Worm (Caenorhabditis elegans) whole organism, L3 larva: ENCODE results near the gene Y17G7B.8.

Source experiments
- R02D3.7 ChIP-seq: fragments of 150-350 bp; optimal IDR thresholded peaks from 2 replicates; lab custom pipeline; 2014; ENCODE audit warnings: missing biosample characterization, missing genetic modification characterization
- aly-2 ChIP-seq: fragments of 150-350 bp; optimal IDR thresholded peaks from 2 replicates; lab custom pipeline; 2014; ENCODE audit warnings: missing biosample characterization, missing genetic modification characterization
- ama-1 ChIP-seq: fragments of 150-350 bp; optimal IDR thresholded peaks from 2 replicates; lab custom pipeline; 2018
- ceh-28 ChIP-seq: fragments of 150-350 bp; optimal IDR thresholded peaks from 2 replicates; lab custom pipeline; 2014; ENCODE audit warnings: missing biosample characterization, missing genetic modification reagents, missing genetic modification characterization
- daf-12 ChIP-seq: fragments of 150-350 bp; optimal IDR thresholded peaks from 2 replicates; lab custom pipeline; 2014; ENCODE audit warnings: missing biosample characterization, missing genetic modification reagents, missing genetic modification characterization
- egl-27 ChIP-seq: sonication (generic microtip); optimal IDR thresholded peaks from 4 replicates; lab custom pipeline; 2017; ENCODE audit warnings: missing biosample characterization, missing genetic modification reagents, missing genetic modification characterization
- egl-5 ChIP-seq: fragments of 150-350 bp; optimal IDR thresholded peaks from 2 replicates; lab custom pipeline; 2017; ENCODE audit warnings: missing biosample characterization, missing genetic modification reagents, missing genetic modification characterization, inconsistent platforms
- elt-1 ChIP-seq: fragments of 150-350 bp; optimal IDR thresholded peaks from 2 replicates; lab custom pipeline; 2014; ENCODE audit warnings: missing biosample characterization, missing genetic modification characterization
- elt-2 ChIP-seq: sonication (generic microtip); optimal IDR thresholded peaks from 2 replicates; lab custom pipeline; 2016; ENCODE audit warnings: missing genetic modification reagents, mild to moderate bottlenecking, missing genetic modification characterization, missing compliant biosample characterization
- elt-3 ChIP-seq, 3 experiments: fragments of 150-350 bp in 1 of 3; sonication (generic microtip) in 2 of 3; optimal IDR thresholded peaks; 2 replicates in 2 of 3; 4 replicates in 1 of 3; lab custom pipeline; 2014 to 2017; ENCODE audit warnings: missing biosample characterization in 3 of 3, missing genetic modification characterization in 3 of 3
- eor-1 ChIP-seq, 2 experiments: fragments of 150-350 bp; optimal IDR thresholded peaks; 2 replicates each; lab custom pipeline; 2014 to 2018; ENCODE audit warnings: missing biosample characterization in 2 of 2, missing genetic modification characterization in 2 of 2
- fkh-10 ChIP-seq: sonication (generic microtip); optimal IDR thresholded peaks from 2 replicates; lab custom pipeline; 2017; ENCODE audit warnings: missing biosample characterization, missing genetic modification reagents, missing genetic modification characterization
- hmg-11 ChIP-seq: sonication (generic microtip); optimal IDR thresholded peaks from 2 replicates; lab custom pipeline; 2016; ENCODE audit warnings: missing genetic modification characterization, missing compliant biosample characterization
- jun-1 ChIP-seq: fragments of 150-350 bp; optimal IDR thresholded peaks from 2 replicates; lab custom pipeline; 2014; ENCODE audit warnings: missing biosample characterization, missing genetic modification reagents, missing genetic modification characterization
- lin-15B ChIP-seq: fragments of 150-350 bp; optimal IDR thresholded peaks from 2 replicates; lab custom pipeline; 2014; ENCODE audit warnings: missing biosample characterization, missing genetic modification characterization
- lin-39 ChIP-seq: fragments of 150-350 bp; optimal IDR thresholded peaks from 2 replicates; lab custom pipeline; 2018; ENCODE audit warnings: missing biosample characterization, missing genetic modification reagents, missing genetic modification characterization
- lsy-12 ChIP-seq: sonication (generic microtip); optimal IDR thresholded peaks from 2 replicates; lab custom pipeline; 2016; ENCODE audit warnings: mild to moderate bottlenecking, missing genetic modification characterization, missing compliant biosample characterization
- nfya-1 ChIP-seq: sonication (generic microtip); optimal IDR thresholded peaks from 2 replicates; lab custom pipeline; 2017; ENCODE audit warnings: missing genetic modification characterization, mild to moderate bottlenecking, missing compliant biosample characterization, antibody characterized with exemption, moderate library complexity; ENCODE audit not compliant: insufficient read depth
- nhr-12 ChIP-seq: fragments of 150-350 bp; optimal IDR thresholded peaks from 2 replicates; lab custom pipeline; 2014; ENCODE audit warnings: missing biosample characterization, missing genetic modification characterization
- nhr-237 ChIP-seq: fragments of 150-350 bp; optimal IDR thresholded peaks from 2 replicates; lab custom pipeline; 2014; ENCODE audit warnings: missing biosample characterization, missing genetic modification characterization
- nhr-25 ChIP-seq: sonication (generic microtip); optimal IDR thresholded peaks from 2 replicates; lab custom pipeline; 2017; ENCODE audit warnings: missing biosample characterization, missing genetic modification characterization
- nhr-28 ChIP-seq: fragments of 150-350 bp; optimal IDR thresholded peaks from 2 replicates; lab custom pipeline; 2014; ENCODE audit warnings: missing biosample characterization, missing genetic modification characterization
- nhr-43 ChIP-seq: sonication (generic microtip); optimal IDR thresholded peaks from 2 replicates; lab custom pipeline; 2016; ENCODE audit warnings: mild to moderate bottlenecking, missing genetic modification characterization, missing compliant biosample characterization; ENCODE audit not compliant: poor library complexity, severe bottlenecking
- nhr-67 ChIP-seq: fragments of 150-350 bp; optimal IDR thresholded peaks from 2 replicates; lab custom pipeline; 2014; ENCODE audit warnings: missing biosample characterization, missing genetic modification characterization
- nhr-76 ChIP-seq: fragments of 150-350 bp; sonication (generic microtip); optimal IDR thresholded peaks from 5 replicates; lab custom pipeline; 2014; ENCODE audit warnings: missing biosample characterization, missing genetic modification characterization
- nhr-77 ChIP-seq: fragments of 150-350 bp; optimal IDR thresholded peaks from 2 replicates; lab custom pipeline; 2014; ENCODE audit warnings: missing biosample characterization, missing genetic modification characterization
- pha-4 ChIP-seq: fragments of 150-350 bp; optimal IDR thresholded peaks from 2 replicates; lab custom pipeline; 2014; ENCODE audit warnings: missing biosample characterization, missing genetic modification reagents, missing genetic modification characterization
- sea-2 ChIP-seq: fragments of 150-350 bp; sonication (generic microtip); optimal IDR thresholded peaks from 4 replicates; lab custom pipeline; 2014; ENCODE audit warnings: missing biosample characterization, missing genetic modification reagents, missing genetic modification characterization
- snpc-4 ChIP-seq: fragments of 150-350 bp; optimal IDR thresholded peaks from 2 replicates; lab custom pipeline; 2014; ENCODE audit warnings: missing biosample characterization, missing genetic modification characterization
- tbx-2 ChIP-seq: sonication (generic microtip); optimal IDR thresholded peaks from 2 replicates; lab custom pipeline; 2016; ENCODE audit warnings: mild to moderate bottlenecking, missing genetic modification characterization, missing compliant biosample characterization
- unc-39 ChIP-seq: sonication (generic microtip); optimal IDR thresholded peaks from 4 replicates; lab custom pipeline; 2017; ENCODE audit warnings: missing biosample characterization, missing genetic modification characterization
- ztf-4 ChIP-seq: fragments of 150-350 bp; optimal IDR thresholded peaks from 2 replicates; lab custom pipeline; 2014; ENCODE audit warnings: missing biosample characterization, missing genetic modification characterization

Gene Y17G7B.8

DNA sequence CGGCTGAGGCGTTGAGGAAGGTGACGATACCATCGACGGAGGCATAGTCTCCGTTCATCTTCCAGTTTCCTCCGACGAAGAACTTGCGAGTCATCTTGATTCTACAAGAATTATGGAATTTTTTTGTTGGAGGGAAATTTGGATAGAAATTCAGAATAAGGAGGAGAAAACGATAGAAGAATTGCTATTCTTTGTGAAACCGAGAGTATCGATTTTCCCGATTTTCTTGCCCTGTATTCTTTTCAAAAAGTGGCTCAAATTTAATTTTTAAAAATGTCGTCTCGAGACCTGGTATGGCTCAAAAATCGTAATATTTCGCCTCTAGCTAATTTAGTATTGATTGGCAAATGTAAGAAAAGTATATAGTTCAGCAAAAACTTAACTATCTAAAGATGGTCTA, 11.5 kb upstream of the Y17G7B.8 start, which contains the start of gene tpi-1:
Gene tpi-1 (minus strand): TSS at position 101 of the 400 bp plus-strand sequence.
- no peak for TF ChIP-seq elt-1 (tag; lab: Kevin White, UChicago)
- TF ChIP-seq egl-27 (tag; lab: Kevin White, UChicago): no peak
- no peak for TF ChIP-seq nhr-77 (tag; lab: Kevin White, UChicago)
- no peak for TF ChIP-seq elt-2 (tag; lab: Kevin White, UChicago)
- no peak for TF ChIP-seq daf-12 (tag; lab: Kevin White, UChicago)

DNA sequence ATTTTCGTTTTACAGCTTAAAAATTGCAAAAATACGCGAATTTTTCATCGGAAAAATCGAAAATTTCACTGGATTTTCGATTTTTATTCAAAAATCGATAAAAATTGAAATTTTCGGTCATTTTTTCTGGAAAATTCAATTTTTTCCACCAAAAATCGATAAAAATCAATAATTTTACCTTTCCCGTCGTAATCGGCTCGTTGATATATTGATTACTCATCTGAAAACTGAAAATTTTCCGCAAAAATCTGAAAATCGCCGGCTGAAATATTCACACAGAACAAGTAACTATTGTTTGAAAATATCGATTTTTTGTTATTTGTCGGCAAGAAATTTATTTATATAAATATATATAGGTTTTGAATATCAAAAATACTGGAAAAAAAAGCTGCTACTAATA, 9.0 kb upstream of the Y17G7B.8 start, which contains the start of gene cyn-16:
Gene cyn-16 (minus strand): TSS at position 227 of the 400 bp plus-strand sequence.
- TF ChIP-seq ceh-28 (tag; lab: Kevin White, UChicago): peak; percentile 73
- peak; percentile 44 for TF ChIP-seq ama-1 (lab: Kevin White, UChicago)
- TF ChIP-seq nhr-43: no peak
- TF ChIP-seq nhr-25: no peak
- TF ChIP-seq, all 47 proteins: peak for 2

DNA sequence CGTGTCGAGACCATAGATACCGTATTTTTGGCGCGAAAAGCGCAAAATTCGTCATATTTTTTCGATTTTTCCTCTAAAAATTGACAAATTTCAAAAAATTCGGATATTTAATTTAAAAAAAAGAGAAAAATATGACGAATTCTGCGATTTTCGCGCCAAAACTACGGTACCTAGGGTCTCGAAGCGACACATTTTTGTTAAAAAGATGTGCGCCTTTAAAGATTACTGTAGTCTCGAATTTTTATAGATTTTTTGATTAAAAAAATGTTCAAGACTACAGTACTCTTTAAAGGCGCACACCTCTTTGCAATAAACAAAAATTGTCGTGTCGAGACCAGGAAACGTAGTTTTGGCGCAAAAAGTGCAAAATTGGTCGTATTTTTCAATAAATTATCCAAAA, 8.5 kb upstream of the Y17G7B.8 start:
- TF ChIP-seq tbx-2 (tag; lab: Kevin White, UChicago) (no peak), nfya-1 (tag; lab: Kevin White, UChicago) (no peak), nhr-25 (no peak), sea-2 (GFP tag; lab: Kevin White, UChicago) (no peak), egl-27 (tag; lab: Kevin White, UChicago) (no peak), pha-4 (tag; lab: Kevin White, UChicago) (no peak), daf-12 (tag; lab: Kevin White, UChicago) (no peak), nhr-12 (tag; lab: Kevin White, UChicago) (no peak), aly-2 (tag; lab: Kevin White, UChicago) (no peak), R02D3.7 (tag; lab: Kevin White, UChicago) (no peak), lin-39 (tag; lab: Kevin White, UChicago) (no peak), nhr-28 (tag; lab: Kevin White, UChicago) (no peak), egl-5 (tag; lab: Kevin White, UChicago) (no peak), elt-1 (tag; lab: Kevin White, UChicago) (no peak), hmg-11 (no peak), unc-39 (tag; lab: Kevin White, UChicago) (no peak), jun-1 (tag; lab: Kevin White, UChicago) (no peak), snpc-4 (tag; lab: Kevin White, UChicago) (no peak)

DNA sequence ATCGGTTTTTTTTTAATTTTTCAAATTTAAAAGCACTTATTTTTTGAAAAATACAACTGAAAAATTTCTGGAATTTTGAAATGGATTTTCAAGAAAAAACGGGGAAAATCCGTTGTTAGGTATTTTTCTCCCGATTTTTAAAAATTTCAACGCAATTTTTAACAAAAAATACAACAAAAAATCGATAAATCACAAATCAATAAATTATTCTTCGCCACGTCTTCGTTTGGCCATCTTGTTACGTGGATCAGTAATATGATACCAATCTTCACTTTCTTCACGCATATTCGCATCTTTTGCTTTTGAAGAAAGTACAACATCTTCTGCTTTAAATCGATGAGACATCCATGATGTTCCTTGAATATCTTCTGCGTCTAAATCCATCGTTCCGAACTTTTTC, 1.2 kb upstream of the Y17G7B.8 start:
- no peak for TF ChIP-seq nhr-67 (tag; lab: Kevin White, UChicago)
- TF ChIP-seq egl-27 (tag; lab: Kevin White, UChicago): no peak
- no peak for TF ChIP-seq lin-39 (tag; lab: Kevin White, UChicago)
- no peak for TF ChIP-seq fkh-10 (GFP tag; lab: Kevin White, UChicago)
- no peak for TF ChIP-seq lin-15B (tag; lab: Kevin White, UChicago)
- peak; percentile 47 for TF ChIP-seq ceh-28 (tag; lab: Kevin White, UChicago)
- no peak for TF ChIP-seq lsy-12

DNA sequence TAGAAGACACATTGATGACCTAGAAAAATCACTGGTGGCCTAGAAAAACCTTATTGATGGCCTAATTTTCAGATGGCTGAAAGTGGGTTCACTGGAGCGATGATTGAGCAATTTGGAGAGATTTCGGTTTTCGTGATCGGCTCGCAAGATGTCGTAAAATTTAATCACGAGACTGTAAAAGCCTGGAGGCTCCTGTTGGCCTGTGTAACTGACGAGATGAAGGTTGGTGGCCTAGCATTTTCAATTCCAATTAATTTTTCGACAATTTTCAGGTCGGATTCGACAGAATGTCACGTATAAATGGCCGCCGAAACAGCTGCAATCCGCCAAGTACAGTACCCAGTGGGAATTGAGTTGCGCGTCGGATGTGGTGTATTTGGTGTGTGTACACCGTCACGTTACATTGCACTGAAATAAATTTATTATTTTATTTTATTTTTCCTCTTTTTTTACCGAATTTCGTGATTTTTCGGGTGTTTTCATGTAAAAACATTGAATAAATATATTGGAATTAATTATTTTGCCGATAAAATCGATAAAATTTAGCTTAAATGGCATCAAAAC, 4.2 kb downstream of the Y17G7B.8 start, which contains the start of gene Y17G7B.12:
Gene Y17G7B.12 (plus strand): TSS at position 547 of the 564 bp plus-strand sequence.
- TF ChIP-seq ztf-4 (no peak), eor-1 (tag; optimal IDR thresholded peaks at IDR 0.05; lab: Kevin White, UChicago) (no peak), elt-1 (tag; lab: Kevin White, UChicago) (no peak), elt-2 (tag; lab: Kevin White, UChicago) (no peak), hmg-11 (peak; percentile 34), pha-4 (tag; lab: Kevin White, UChicago) (peak; percentile 10), nhr-76 (tag; lab: Kevin White, UChicago) (no peak), nfya-1 (tag; lab: Kevin White, UChicago) (peak; percentile 15), R02D3.7 (tag; lab: Kevin White, UChicago) (no peak), nhr-237 (no peak), lin-39 (tag; lab: Kevin White, UChicago) (no peak), elt-3 (tag; optimal IDR thresholded peaks at IDR 0.05; lab: Kevin White, UChicago) (no peak), lin-15B (tag; lab: Kevin White, UChicago) (peak; percentile 4)
